Fruit fly (Drosophila melanogaster) whole organism, embryonic: ENCODE results near the gene CG14795.

Experiments
- B-H1 ChIP-seq: fragments of 200-800 bp; sonication (Bioruptor generic); IDR thresholded peaks from 3 replicates; pipeline ENCODE4 v1.3.6; 2022; ENCODE audit warnings: missing biosample characterization, missing genetic modification characterization
- Bteb2 ChIP-seq: fragments of 200-800 bp; sonication (Bioruptor generic); optimal IDR thresholded peaks from 2 replicates; lab custom pipeline; 2016; ENCODE audit warnings: missing biosample characterization, missing genetic modification characterization
- CG11560 ChIP-seq: fragments of 200-800 bp; sonication (Bioruptor generic); IDR thresholded peaks from 3 replicates; pipeline ENCODE4 v1.3.6; 2022; ENCODE audit warnings: missing biosample characterization, missing genetic modification characterization
- CG11723 ChIP-seq: fragments of 200-800 bp; sonication (Bioruptor generic); optimal IDR thresholded peaks from 2 replicates; lab custom pipeline; 2017; ENCODE audit warnings: missing biosample characterization, mild to moderate bottlenecking, missing genetic modification characterization
- CG1233 ChIP-seq: fragments of 200-800 bp; sonication (Bioruptor generic); optimal IDR thresholded peaks from 4 replicates; lab custom pipeline; 2018; ENCODE audit warnings: missing biosample characterization, mild to moderate bottlenecking, missing genetic modification characterization
- CG12744 ChIP-seq: fragments of 200-800 bp; sonication (Bioruptor generic); optimal IDR thresholded peaks from 2 replicates; lab custom pipeline; 2016; ENCODE audit warnings: missing biosample characterization, missing genetic modification characterization
- CG14965 ChIP-seq: fragments of 200-800 bp; sonication (Bioruptor generic); optimal IDR thresholded peaks from 2 replicates; lab custom pipeline; 2016; ENCODE audit warnings: missing biosample characterization, missing genetic modification characterization, borderline replicate concordance
- CG15073 ChIP-seq: fragments of 200-800 bp; sonication (Bioruptor generic); optimal IDR thresholded peaks from 2 replicates; lab custom pipeline; 2016; ENCODE audit warnings: missing biosample characterization, missing genetic modification characterization
- CG15601 ChIP-seq: fragments of 200-800 bp; sonication (Bioruptor generic); optimal IDR thresholded peaks from 3 replicates; lab custom pipeline; 2019; ENCODE audit warnings: missing biosample characterization, mild to moderate bottlenecking, missing genetic modification characterization, moderate library complexity
- CG16863 ChIP-seq: fragments of 200-800 bp; sonication (Bioruptor generic); optimal IDR thresholded peaks from 3 replicates; lab custom pipeline; 2016; ENCODE audit warnings: missing biosample characterization, missing genetic modification characterization
- CG1832 ChIP-seq: fragments of 200-800 bp; sonication (Bioruptor generic); optimal IDR thresholded peaks from 2 replicates; lab custom pipeline; 2017; ENCODE audit warnings: missing biosample characterization, mild to moderate bottlenecking, missing genetic modification characterization, inconsistent platforms
- CG33213 ChIP-seq: fragments of 200-800 bp; sonication (Bioruptor generic); optimal IDR thresholded peaks from 3 replicates; lab custom pipeline; 2016; ENCODE audit warnings: missing biosample characterization, missing genetic modification characterization
- CG34224 ChIP-seq: fragments of 200-800 bp; sonication (Bioruptor generic); IDR thresholded peaks from 3 replicates; pipeline ENCODE4 v1.3.6; 2022; ENCODE audit warnings: missing biosample characterization, missing genetic modification characterization; ENCODE audit not compliant: partially characterized antibody
- CG4328 ChIP-seq: fragments of 200-800 bp; sonication (Bioruptor generic); optimal IDR thresholded peaks from 3 replicates; lab custom pipeline; 2017; ENCODE audit warnings: missing biosample characterization, missing genetic modification reagents, missing genetic modification characterization
- CG4730 ChIP-seq: fragments of 200-800 bp; sonication (Bioruptor generic); IDR thresholded peaks from 2 replicates; pipeline ENCODE4 v1.3.6; 2022; ENCODE audit warnings: missing biosample characterization, missing genetic modification characterization
- CG4854 ChIP-seq: fragments of 200-800 bp; sonication (Bioruptor generic); optimal IDR thresholded peaks from 2 replicates; lab custom pipeline; 2016; ENCODE audit warnings: missing biosample characterization, missing genetic modification characterization, inconsistent platforms
- CG6791 ChIP-seq: fragments of 200-800 bp; sonication (Bioruptor generic); IDR thresholded peaks from 3 replicates; pipeline ENCODE4 v1.3.6; 2022; ENCODE audit warnings: missing biosample characterization, missing genetic modification characterization; ENCODE audit not compliant: partially characterized antibody
- CG7786 ChIP-seq: fragments of 200-800 bp; sonication (Bioruptor generic); optimal IDR thresholded peaks from 2 replicates; lab custom pipeline; 2016; ENCODE audit warnings: missing biosample characterization, missing genetic modification characterization
- CG7928 ChIP-seq: fragments of 200-800 bp; sonication (Bioruptor generic); optimal IDR thresholded peaks from 2 replicates; lab custom pipeline; 2017; ENCODE audit warnings: missing biosample characterization, mild to moderate bottlenecking, missing genetic modification characterization
- CG8359 ChIP-seq: fragments of 200-800 bp; sonication (Bioruptor generic); optimal IDR thresholded peaks from 2 replicates; lab custom pipeline; 2017; ENCODE audit warnings: missing biosample characterization, mild to moderate bottlenecking, missing genetic modification characterization, borderline replicate concordance
- CG8765 ChIP-seq: fragments of 200-800 bp; sonication (Bioruptor generic); IDR thresholded peaks from 2 replicates; pipeline ENCODE4 v1.3.6; 2022; ENCODE audit warnings: missing biosample characterization, missing genetic modification characterization
- CG8944 ChIP-seq: fragments of 200-800 bp; sonication (Bioruptor generic); optimal IDR thresholded peaks from 3 replicates; lab custom pipeline; 2016; ENCODE audit warnings: missing biosample characterization, missing genetic modification characterization
- CkIIα-i1 ChIP-seq: fragments of 200-800 bp; sonication (Bioruptor generic); IDR thresholded peaks from 2 replicates; pipeline ENCODE4 v1.3.6; 2022; ENCODE audit warnings: missing biosample characterization, missing genetic modification characterization
- Dip3 ChIP-seq: fragments of 200-800 bp; sonication (Bioruptor generic); optimal IDR thresholded peaks from 3 replicates; lab custom pipeline; 2016; ENCODE audit warnings: missing biosample characterization, missing genetic modification characterization
- E2f2 ChIP-seq: fragments of 200-800 bp; sonication (Bioruptor generic); IDR thresholded peaks from 2 replicates; pipeline ENCODE4 v1.3.6; 2022; ENCODE audit warnings: missing biosample characterization, missing genetic modification characterization
- Ets97D ChIP-seq: fragments of 200-800 bp; sonication (Bioruptor generic); optimal IDR thresholded peaks from 3 replicates; lab custom pipeline; 2016; ENCODE audit warnings: missing biosample characterization, missing genetic modification characterization
- H2.0 ChIP-seq: fragments of 200-800 bp; sonication (Bioruptor generic); IDR thresholded peaks from 2 replicates; pipeline ENCODE4 v1.3.6; 2022; ENCODE audit warnings: missing biosample characterization, missing genetic modification characterization
- Lim3 ChIP-seq: fragments of 200-800 bp; sonication (Bioruptor generic); IDR thresholded peaks from 2 replicates; pipeline ENCODE4 v1.3.6; 2022; ENCODE audit warnings: missing biosample characterization, missing genetic modification characterization
- Mrtf ChIP-seq: fragments of 200-800 bp; sonication (Bioruptor generic); IDR thresholded peaks from 3 replicates; pipeline ENCODE4 v1.3.6; 2022; ENCODE audit warnings: missing biosample characterization, missing genetic modification characterization
- NC2α ChIP-seq: fragments of 200-800 bp; sonication (Bioruptor generic); optimal IDR thresholded peaks from 2 replicates; lab custom pipeline; 2016; ENCODE audit warnings: missing biosample characterization, missing genetic modification characterization
- Sox102F ChIP-seq: fragments of 200-800 bp; sonication (Bioruptor generic); optimal IDR thresholded peaks from 2 replicates; lab custom pipeline; 2018; ENCODE audit warnings: missing biosample characterization, mild to moderate bottlenecking, missing genetic modification characterization, moderate library complexity
- al ChIP-seq: fragments of 200-800 bp; sonication (Bioruptor generic); IDR thresholded peaks from 2 replicates; pipeline ENCODE4 v1.3.6; 2022; ENCODE audit warnings: missing biosample characterization, missing genetic modification characterization
- bab2 ChIP-seq: fragments of 200-800 bp; sonication (Bioruptor generic); optimal IDR thresholded peaks from 2 replicates; lab custom pipeline; 2016; ENCODE audit warnings: missing biosample characterization, missing genetic modification characterization
- bbx ChIP-seq: fragments of 200-800 bp; sonication (Bioruptor generic); IDR thresholded peaks from 2 replicates; pipeline ENCODE4 v1.3.6; 2022; ENCODE audit warnings: missing biosample characterization, missing genetic modification characterization; ENCODE audit not compliant: partially characterized antibody
- da ChIP-seq: fragments of 200-800 bp; sonication (Bioruptor generic); optimal IDR thresholded peaks from 2 replicates; lab custom pipeline; 2016; ENCODE audit warnings: missing biosample characterization, missing genetic modification characterization
- dimm ChIP-seq: fragments of 200-800 bp; sonication (Bioruptor generic); IDR thresholded peaks from 2 replicates; pipeline ENCODE4 v1.3.6; 2022; ENCODE audit warnings: missing biosample characterization, missing genetic modification characterization
- dm ChIP-seq: fragments of 200-800 bp; sonication (Bioruptor generic); optimal IDR thresholded peaks from 3 replicates; lab custom pipeline; 2016; ENCODE audit warnings: missing biosample characterization, missing genetic modification characterization
- gcm2 ChIP-seq: fragments of 200-800 bp; sonication (Bioruptor generic); optimal IDR thresholded peaks from 2 replicates; lab custom pipeline; 2016; ENCODE audit warnings: missing biosample characterization, missing genetic modification characterization
- gsb ChIP-seq: fragments of 200-800 bp; sonication (Bioruptor generic); IDR thresholded peaks from 2 replicates; pipeline ENCODE4 v1.3.6; 2022; ENCODE audit warnings: missing biosample characterization, missing genetic modification characterization
- her ChIP-seq: fragments of 200-800 bp; sonication (Bioruptor generic); optimal IDR thresholded peaks from 2 replicates; lab custom pipeline; 2016; ENCODE audit warnings: missing biosample characterization, missing genetic modification characterization
- lov ChIP-seq, 2 experiments: fragments of 200-800 bp in 1 of 2; fragments of >200 bp in 1 of 2; sonication (Bioruptor generic) in 1 of 2; IDR thresholded peaks in 1 of 2; optimal IDR thresholded peaks in 1 of 2; 2 replicates in 1 of 2; 3 replicates in 1 of 2; pipeline versions ENCODE4 v1.3.6 to Lab custom; 2017 to 2022; ENCODE audit warnings: missing biosample characterization in 1 of 2, missing genetic modification characterization in 1 of 2
- luna ChIP-seq: fragments of 200-800 bp; sonication (Bioruptor generic); optimal IDR thresholded peaks from 2 replicates; lab custom pipeline; 2016; ENCODE audit warnings: missing biosample characterization, missing genetic modification characterization
- mld ChIP-seq: fragments of 200-800 bp; sonication (Bioruptor generic); IDR thresholded peaks from 3 replicates; pipeline ENCODE4 v1.3.6; 2022; ENCODE audit warnings: missing biosample characterization, missing genetic modification characterization; ENCODE audit not compliant: partially characterized antibody
- p53 ChIP-seq: fragments of 200-800 bp; sonication (Bioruptor generic); optimal IDR thresholded peaks from 2 replicates; lab custom pipeline; 2016; ENCODE audit warnings: missing biosample characterization, missing genetic modification characterization
- pb ChIP-seq: fragments of 200-800 bp; sonication (Bioruptor generic); optimal IDR thresholded peaks from 3 replicates; lab custom pipeline; 2016; ENCODE audit warnings: missing biosample characterization, missing genetic modification characterization
- scrt ChIP-seq: fragments of 200-800 bp; sonication (Bioruptor generic); optimal IDR thresholded peaks from 2 replicates; lab custom pipeline; 2018; ENCODE audit warnings: missing biosample characterization, mild to moderate bottlenecking, missing genetic modification characterization, moderate library complexity
- sens ChIP-seq: fragments of 200-800 bp; sonication (Bioruptor generic); peaks from one replicate; lab custom pipeline; 2016; ENCODE audit warnings: missing biosample characterization, missing genetic modification characterization
- so ChIP-seq: fragments of 200-800 bp; sonication (Bioruptor generic); IDR thresholded peaks from 3 replicates; pipeline ENCODE4 v1.3.6; 2022; ENCODE audit warnings: missing biosample characterization, missing genetic modification characterization
- tin ChIP-seq: fragments of 200-800 bp; sonication (Bioruptor generic); optimal IDR thresholded peaks from 3 replicates; lab custom pipeline; 2016; ENCODE audit warnings: missing biosample characterization, missing genetic modification characterization
- tll ChIP-seq, 2 experiments: fragments of 200-800 bp in 1 of 2; fragments of >200 bp in 1 of 2; sonication (Bioruptor generic) in 1 of 2; optimal IDR thresholded peaks; 2 replicates each; lab custom pipeline; 2017 to 2019; ENCODE audit warnings: missing biosample characterization in 2 of 2, missing genetic modification characterization in 2 of 2, mild to moderate bottlenecking in 1 of 2, moderate library complexity in 1 of 2

CG14795 gene

DNA sequence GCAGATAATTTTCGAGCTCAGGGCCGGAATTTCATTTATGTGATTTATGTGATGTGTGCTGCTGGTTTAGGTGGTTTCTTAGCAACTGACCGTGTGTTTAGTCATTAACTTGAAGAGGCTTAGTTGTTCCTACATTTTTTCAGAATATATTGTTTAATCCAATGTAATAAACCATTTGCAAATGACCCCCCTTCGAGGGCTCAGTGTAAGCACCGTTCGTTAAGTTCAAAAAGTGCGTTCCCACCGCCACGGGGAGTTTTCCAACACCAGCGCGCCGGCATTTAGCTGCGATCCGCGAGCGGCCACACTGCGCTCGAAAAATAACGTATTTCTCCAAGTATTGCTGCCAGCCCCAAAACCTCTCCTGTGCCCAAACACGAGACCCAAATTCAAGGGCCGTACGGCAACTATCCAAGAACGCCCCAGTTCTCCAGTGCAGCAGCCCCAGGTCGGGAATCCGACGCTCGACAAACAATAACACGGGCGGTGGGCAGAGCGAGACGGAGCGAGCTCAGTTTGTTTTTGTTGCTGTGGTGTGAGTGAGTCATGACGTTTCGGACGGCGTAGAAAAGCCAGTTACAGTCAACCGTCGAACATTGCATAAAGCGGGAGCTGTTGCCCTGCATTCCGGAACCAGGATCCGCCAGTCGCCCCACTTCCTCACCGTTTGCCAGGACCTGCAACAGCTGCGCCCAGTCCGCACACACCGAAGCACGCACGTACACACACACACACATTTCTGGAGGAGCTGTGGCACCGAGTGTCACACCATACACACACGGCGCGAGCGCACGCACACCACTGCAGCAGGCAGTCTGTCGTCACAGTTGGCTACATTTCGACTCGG, 34.1 kb downstream of the CG14795 start, which contains the start of gene rush (continued):
- no peak for TF ChIP-seq CG15073 (GFP tag; lab: Kevin White, UChicago)
- TF ChIP-seq pb (GFP tag; lab: Kevin White, UChicago), result no peak
- TF ChIP-seq so, result no peak
- TF ChIP-seq gsb, result no peak
- no peak for TF ChIP-seq da (GFP tag; lab: Kevin White, UChicago)
- no peak for TF ChIP-seq CG14965 (GFP tag; lab: Kevin White, UChicago)
- no peak for TF ChIP-seq scrt
- TF ChIP-seq mld (GFP tag; lab: Robert Waterston, UW), result no peak
- peak; percentile 73 for TF ChIP-seq E2f2 (GFP tag; lab: Robert Waterston, UW)
- no peak for TF ChIP-seq luna (GFP tag; lab: Kevin White, UChicago)
- peak; percentile 6 for TF ChIP-seq p53
- TF ChIP-seq bbx (GFP tag; lab: Robert Waterston, UW), result no peak
- no peak for TF ChIP-seq CG34224 (GFP tag; lab: Robert Waterston, UW)
- peak; percentile 57 for TF ChIP-seq CG8944 (GFP tag; lab: Kevin White, UChicago)
- TF ChIP-seq dimm (GFP tag; lab: Robert Waterston, UW), result no peak
- TF ChIP-seq CG15601 (tag; lab: Kevin White, UChicago), result no peak
- no peak for TF ChIP-seq Lim3
- peak; percentile 59 for TF ChIP-seq sens
- TF ChIP-seq CG12744 (GFP tag; lab: Kevin White, UChicago), result no peak
- TF ChIP-seq Sox102F, result no peak
- peak; percentile 46 for TF ChIP-seq her (GFP tag; lab: Kevin White, UChicago)
- TF ChIP-seq CG11560 (tag; lab: Robert Waterston, UW), result no peak
- no peak for TF ChIP-seq NC2α (GFP tag; lab: Kevin White, UChicago)
- peak; percentile 41; the same call in 1 of the 2 replicates for TF ChIP-seq al (GFP tag; lab: Robert Waterston, UW)
- TF ChIP-seq CG4328 (GFP tag; lab: Kevin White, UChicago), result no peak
- no peak for TF ChIP-seq tll (GFP tag; optimal IDR thresholded peaks at IDR 0.05; lab: Kevin White, UChicago)
- TF ChIP-seq tin (GFP tag; lab: Kevin White, UChicago), result peak; percentile 20
- TF ChIP-seq Bteb2, result no peak
- no peak for TF ChIP-seq lov (optimal IDR thresholded peaks at IDR 0.05; lab: Kevin White, UChicago)
- TF ChIP-seq lov (GFP tag; IDR thresholded peaks at IDR 0.05; lab: Robert Waterston, UW), result no peak
- no peak for TF ChIP-seq CG8765 (GFP tag; lab: Robert Waterston, UW)
- no peak for TF ChIP-seq CG16863 (GFP tag; lab: Kevin White, UChicago)
- TF ChIP-seq H2.0 (GFP tag; lab: Robert Waterston, UW), result peak; percentile 48; the same call in 1 of the 2 replicates
- peak; percentile 73 for TF ChIP-seq CG1832
- TF ChIP-seq CG7928 (GFP tag; lab: Kevin White, UChicago), result no peak
- TF ChIP-seq CG6791 (GFP tag; lab: Robert Waterston, UW), result no peak
- peak; percentile 46 for TF ChIP-seq CG33213 (GFP tag; lab: Kevin White, UChicago)
- TF ChIP-seq gcm2, result no peak
- no peak for TF ChIP-seq CkIIα-i1 (GFP tag; lab: Robert Waterston, UW)
- peak; percentile 16 for TF ChIP-seq bab2
- TF ChIP-seq CG1233 (GFP tag; lab: Kevin White, UChicago), result no peak
- TF ChIP-seq Ets97D (GFP tag; lab: Kevin White, UChicago), result peak; percentile 48
- TF ChIP-seq dm (GFP tag; lab: Kevin White, UChicago), result no peak
- no peak for TF ChIP-seq Mrtf (GFP tag; lab: Robert Waterston, UW)
- no peak for TF ChIP-seq CG4730 (GFP tag; lab: Robert Waterston, UW)
- no peak for TF ChIP-seq CG4854 (GFP tag; lab: Kevin White, UChicago)
- no peak for TF ChIP-seq B-H1 (GFP tag; lab: Robert Waterston, UW)
- TF ChIP-seq CG11723 (GFP tag; lab: Kevin White, UChicago), result peak; percentile 6
- no peak for TF ChIP-seq Dip3 (GFP tag; lab: Kevin White, UChicago)
- TF ChIP-seq CG7786, result peak; percentile 57
- TF ChIP-seq CG8359, result no peak
